Worm (Caenorhabditis elegans) whole organism, mixed stage, embryonic: ENCODE measurements around the gene C35D10.6.

ENCODE experiments used
- M03D4.4 ChIP-seq: sonication (generic microtip); optimal IDR thresholded peaks from 2 replicates; lab custom pipeline; 2017; ENCODE audit warnings: mild to moderate bottlenecking, missing genetic modification characterization, missing compliant biosample characterization
- bed-3 ChIP-seq: fragments of 200-800 bp; sonication (Bioruptor generic); optimal IDR thresholded peaks from 3 replicates; lab custom pipeline; 2018; ENCODE audit warnings: mild to moderate bottlenecking, missing genetic modification characterization, moderate library complexity, missing compliant biosample characterization
- ceh-39 ChIP-seq: fragments of 150-350 bp; optimal IDR thresholded peaks from 2 replicates; lab custom pipeline; 2014; ENCODE audit warnings: missing biosample characterization, missing genetic modification characterization
- ceh-43 ChIP-seq: fragments of 200-800 bp; sonication (Bioruptor generic); optimal IDR thresholded peaks from 2 replicates; lab custom pipeline; 2018; ENCODE audit warnings: mild to moderate bottlenecking, missing genetic modification characterization, moderate library complexity, missing compliant biosample characterization
- ceh-83 ChIP-seq: fragments of 200-800 bp; sonication (Bioruptor generic); optimal IDR thresholded peaks from 2 replicates; lab custom pipeline; 2018; ENCODE audit warnings: mild to moderate bottlenecking, missing genetic modification characterization, missing compliant biosample characterization
- ces-1 ChIP-seq: fragments of 150-350 bp; optimal IDR thresholded peaks from 2 replicates; lab custom pipeline; 2014; ENCODE audit warnings: missing biosample characterization, missing genetic modification reagents, missing genetic modification characterization
- cnd-1 ChIP-seq: fragments of 200-800 bp; sonication (Bioruptor generic); optimal IDR thresholded peaks from 2 replicates; lab custom pipeline; 2018; ENCODE audit warnings: mild to moderate bottlenecking, missing genetic modification characterization, missing compliant biosample characterization
- drap-1 ChIP-seq: fragments of 200-800 bp; sonication (Bioruptor generic); optimal IDR thresholded peaks from 3 replicates; lab custom pipeline; 2018; ENCODE audit warnings: mild to moderate bottlenecking, missing genetic modification characterization, missing compliant biosample characterization
- elt-1 ChIP-seq: sonication (generic microtip); optimal IDR thresholded peaks from 2 replicates; lab custom pipeline; 2017; ENCODE audit warnings: missing genetic modification characterization, mild to moderate bottlenecking, missing compliant biosample characterization, antibody characterized with exemption, moderate library complexity, borderline replicate concordance; ENCODE audit not compliant: insufficient read depth
- ham-2 ChIP-seq: fragments of 200-800 bp; sonication (Bioruptor generic); optimal IDR thresholded peaks from 2 replicates; lab custom pipeline; 2018; ENCODE audit warnings: mild to moderate bottlenecking, missing genetic modification characterization, missing compliant biosample characterization
- hlh-1 ChIP-seq: fragments of 150-350 bp; optimal IDR thresholded peaks from 2 replicates; lab custom pipeline; 2014; ENCODE audit warnings: missing biosample characterization, missing genetic modification reagents, missing genetic modification characterization
- lin-13 ChIP-seq: fragments of 150-350 bp; optimal IDR thresholded peaks from 2 replicates; lab custom pipeline; 2014; ENCODE audit warnings: missing biosample characterization, missing genetic modification characterization
- lin-32 ChIP-seq: fragments of 200-800 bp; sonication (Bioruptor generic); optimal IDR thresholded peaks from 2 replicates; lab custom pipeline; 2018; ENCODE audit warnings: mild to moderate bottlenecking, missing genetic modification characterization, missing compliant biosample characterization
- lsy-2 ChIP-seq: fragments of 150-350 bp; optimal IDR thresholded peaks from 2 replicates; lab custom pipeline; 2014; ENCODE audit warnings: missing biosample characterization, missing genetic modification characterization
- mab-5 ChIP-seq: fragments of 150-350 bp; optimal IDR thresholded peaks from 2 replicates; lab custom pipeline; 2014; ENCODE audit warnings: missing biosample characterization, missing genetic modification characterization
- mls-2 ChIP-seq: sonication (generic microtip); optimal IDR thresholded peaks from 2 replicates; lab custom pipeline; 2016; ENCODE audit warnings: mild to moderate bottlenecking, missing genetic modification characterization, moderate library complexity, missing compliant biosample characterization
- nhr-12 ChIP-seq: fragments of 150-350 bp; optimal IDR thresholded peaks from 2 replicates; lab custom pipeline; 2014; ENCODE audit warnings: missing biosample characterization, missing genetic modification characterization
- nhr-2 ChIP-seq: fragments of 150-350 bp; optimal IDR thresholded peaks from 2 replicates; lab custom pipeline; 2014; ENCODE audit warnings: missing biosample characterization, missing genetic modification characterization
- nhr-237 ChIP-seq: fragments of 150-350 bp; optimal IDR thresholded peaks from 2 replicates; lab custom pipeline; 2014; ENCODE audit warnings: missing biosample characterization, missing genetic modification characterization
- nhr-28 ChIP-seq: fragments of 150-350 bp; optimal IDR thresholded peaks from 2 replicates; lab custom pipeline; 2014; ENCODE audit warnings: missing biosample characterization, missing genetic modification characterization
- nhr-76 ChIP-seq: sonication (generic microtip); optimal IDR thresholded peaks from 2 replicates; lab custom pipeline; 2017; ENCODE audit warnings: missing biosample characterization, missing genetic modification characterization
- pha-4 ChIP-seq: fragments of 150-350 bp; optimal IDR thresholded peaks from 2 replicates; lab custom pipeline; 2018; ENCODE audit warnings: missing biosample characterization, missing genetic modification reagents, missing genetic modification characterization
- sem-2 ChIP-seq: fragments of 200-800 bp; sonication (Bioruptor generic); optimal IDR thresholded peaks from 2 replicates; lab custom pipeline; 2018; ENCODE audit warnings: mild to moderate bottlenecking, missing genetic modification characterization, missing compliant biosample characterization
- snpc-4 ChIP-seq: fragments of 150-350 bp; optimal IDR thresholded peaks from 2 replicates; lab custom pipeline; 2014; ENCODE audit warnings: missing biosample characterization, missing genetic modification characterization
- sptf-1 ChIP-seq: sonication (generic microtip); optimal IDR thresholded peaks from 2 replicates; lab custom pipeline; 2017; ENCODE audit warnings: mild to moderate bottlenecking, missing genetic modification characterization, moderate library complexity, missing compliant biosample characterization
- tbx-8 ChIP-seq: fragments of 200-800 bp; sonication (Bioruptor generic); optimal IDR thresholded peaks from 2 replicates; lab custom pipeline; 2018; ENCODE audit warnings: mild to moderate bottlenecking, missing genetic modification characterization, moderate library complexity, missing compliant biosample characterization
- unc-39 ChIP-seq: fragments of 150-350 bp; optimal IDR thresholded peaks from 2 replicates; lab custom pipeline; 2014; ENCODE audit warnings: missing biosample characterization, missing genetic modification characterization
- unc-62 ChIP-seq: fragments of 150-350 bp; optimal IDR thresholded peaks from 2 replicates; lab custom pipeline; 2014; ENCODE audit warnings: missing biosample characterization, missing genetic modification reagents, missing genetic modification characterization
- zip-8 ChIP-seq: fragments of 150-350 bp; optimal IDR thresholded peaks from 2 replicates; lab custom pipeline; 2014; ENCODE audit warnings: missing biosample characterization, missing genetic modification characterization
- ztf-11 ChIP-seq: fragments of 150-350 bp; optimal IDR thresholded peaks from 2 replicates; lab custom pipeline; 2014; ENCODE audit warnings: missing biosample characterization, missing genetic modification characterization

Gene C35D10.6

DNA sequence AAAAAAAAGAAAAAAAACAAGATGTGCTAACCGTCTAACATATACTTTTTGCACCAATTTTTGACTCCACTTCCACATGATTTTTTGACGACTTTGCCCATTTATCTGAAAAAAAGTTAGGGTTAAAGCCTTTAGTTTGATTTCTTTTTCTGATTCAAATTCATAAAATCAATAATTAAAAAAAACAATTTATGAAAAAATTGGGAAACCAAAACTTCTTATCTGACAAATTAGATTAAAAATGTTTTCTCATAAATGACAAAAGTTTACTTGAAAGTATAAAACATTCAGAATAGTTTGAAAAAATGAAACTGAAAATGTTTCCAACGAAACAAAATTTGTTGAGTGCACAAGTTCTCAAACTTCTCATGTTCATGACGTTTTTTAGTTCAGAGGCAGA is 39.3 kb upstream of the C35D10.6 start, which contains the start of gene F26A1.7:
F26A1.7 (minus strand) TSS at position 101 of the 400 bp plus-strand sequence.
- TF ChIP-seq nhr-76 (no peak), mls-2 (tag; lab: Kevin White, UChicago) (no peak), nhr-2 (tag; lab: Kevin White, UChicago) (no peak), unc-62 (GFP tag; lab: Kevin White, UChicago) (no peak), tbx-8 (GFP tag; lab: Kevin White, UChicago) (no peak), lin-32 (GFP tag; lab: Kevin White, UChicago) (no peak), ceh-83 (no peak)

- TF ChIP-seq mls-2 (tag; lab: Kevin White, UChicago) (no peak), nhr-2 (tag; lab: Kevin White, UChicago) (no peak), nhr-12 (tag; lab: Kevin White, UChicago) (no peak), tbx-8 (GFP tag; lab: Kevin White, UChicago) (no peak), M03D4.4 (tag; lab: Kevin White, UChicago) (no peak), unc-62 (GFP tag; lab: Kevin White, UChicago) (no peak), ces-1 (GFP tag; lab: Kevin White, UChicago) (no peak), hlh-1 (tag; lab: Kevin White, UChicago) (no peak), elt-1 (tag; lab: Kevin White, UChicago) (no peak), mab-5 (tag; lab: Kevin White, UChicago) (no peak)
Measured at ce11 chrIII:4822140-4822539, 37.0 kb upstream of the C35D10.6 start, which contains the start of gene F26A1.8. F26A1.8 (minus strand) TSS chrIII:4822240.

ce11 chrIII:4826606-4827005 is 32.5 kb upstream of the C35D10.6 start, which contains the start of gene F26A1.3:
F26A1.3 (plus strand) TSS chrIII:4826906.
- no peak for TF ChIP-seq mls-2 (tag; lab: Kevin White, UChicago)
- no peak for TF ChIP-seq drap-1
- no peak for TF ChIP-seq elt-1 (tag; lab: Kevin White, UChicago)
- TF ChIP-seq pha-4 (tag; lab: Kevin White, UChicago), result no peak
- no peak for TF ChIP-seq ceh-43 (GFP tag; lab: Kevin White, UChicago)
- TF ChIP-seq bed-3 (GFP tag; lab: Kevin White, UChicago), result no peak
- TF ChIP-seq ces-1 (GFP tag; lab: Kevin White, UChicago), result no peak
- TF ChIP-seq ceh-39, result no peak
- TF ChIP-seq lin-32 (GFP tag; lab: Kevin White, UChicago), result no peak
- TF ChIP-seq nhr-237 (tag; lab: Kevin White, UChicago), result no peak
- TF ChIP-seq ztf-11, result no peak
- TF ChIP-seq ham-2 (GFP tag; lab: Kevin White, UChicago), result no peak
- no peak for TF ChIP-seq cnd-1
- no peak for TF ChIP-seq lin-13 (tag; lab: Kevin White, UChicago)
- no peak for TF ChIP-seq tbx-8 (GFP tag; lab: Kevin White, UChicago)
- TF ChIP-seq lsy-2 (tag; lab: Kevin White, UChicago), result no peak
- no peak for TF ChIP-seq nhr-28 (tag; lab: Kevin White, UChicago)
- no peak for TF ChIP-seq snpc-4 (tag; lab: Kevin White, UChicago)
- TF ChIP-seq zip-8, result no peak
- no peak for TF ChIP-seq nhr-2 (tag; lab: Kevin White, UChicago)

ce11 chrIII:4829440-4829839 is 29.7 kb upstream of the C35D10.6 start, which contains the start of gene F26A1.9:
F26A1.9 (minus strand) TSS chrIII:4829540.
- TF ChIP-seq sptf-1 (tag; lab: Kevin White, UChicago) (no peak), unc-39 (tag; lab: Kevin White, UChicago) (no peak)

DNA sequence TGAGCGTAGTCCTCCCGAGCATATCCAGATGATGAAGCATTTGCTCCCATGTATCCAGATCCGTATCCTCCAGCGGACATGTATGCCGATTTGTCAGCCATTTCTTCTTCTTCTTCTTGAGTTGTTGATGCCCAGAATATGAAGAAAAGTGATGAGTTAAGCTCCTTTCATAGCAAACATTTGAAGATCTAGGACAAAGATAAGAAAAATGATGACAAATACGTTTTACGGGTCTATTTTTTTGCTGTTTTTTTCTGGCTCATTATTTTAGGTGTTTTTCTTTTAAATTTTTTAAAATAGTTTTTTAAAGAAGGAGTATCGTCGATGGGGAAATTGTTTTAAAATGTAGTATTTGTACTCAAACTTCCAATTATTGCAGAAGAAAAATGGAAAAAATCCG is 28.9 kb upstream of the C35D10.6 start, which contains the start of gene nspd-9:
nspd-9 (minus strand) TSS at position 101 of the 400 bp plus-strand sequence.
- no peak for TF ChIP-seq sem-2 (GFP tag; lab: Kevin White, UChicago)

- TF ChIP-seq elt-1 (tag; lab: Kevin White, UChicago) (no peak), ces-1 (GFP tag; lab: Kevin White, UChicago) (no peak), sem-2 (GFP tag; lab: Kevin White, UChicago) (no peak), nhr-76 (no peak), nhr-12 (tag; lab: Kevin White, UChicago) (no peak), sptf-1 (tag; lab: Kevin White, UChicago) (no peak), mls-2 (tag; lab: Kevin White, UChicago) (no peak)
Measured at ce11 chrIII:4837429-4837828, 21.7 kb upstream of the C35D10.6 start, which contains the start of the genes acbp-7 and F26A1.19. acbp-7 (plus strand) TSS chrIII:4837729. F26A1.19 (plus strand) TSS chrIII:4837731.
